Fruit fly (Drosophila melanogaster) whole organism, embryonic: ENCODE results near the gene CG4461.

ENCODE experiments used
- CG10462 ChIP-seq: fragments of 200-800 bp; sonication (Bioruptor generic); optimal IDR thresholded peaks from 2 replicates; lab custom pipeline; 2016; ENCODE audit warnings: missing biosample characterization, missing genetic modification characterization
- CG12071 ChIP-seq: fragments of 200-800 bp; sonication (Bioruptor generic); optimal IDR thresholded peaks from 3 replicates; lab custom pipeline; 2018; ENCODE audit warnings: missing biosample characterization, mild to moderate bottlenecking, missing genetic modification characterization
- CG12155 ChIP-seq: fragments of 200-800 bp; sonication (Bioruptor generic); optimal IDR thresholded peaks from 3 replicates; lab custom pipeline; 2016; ENCODE audit warnings: missing biosample characterization, missing genetic modification characterization
- CG13296 ChIP-seq: fragments of 200-800 bp; sonication (Bioruptor generic); optimal IDR thresholded peaks from 3 replicates; lab custom pipeline; 2018; ENCODE audit warnings: missing biosample characterization, mild to moderate bottlenecking, missing genetic modification characterization
- CG13624 ChIP-seq: fragments of 200-800 bp; sonication (Bioruptor generic); optimal IDR thresholded peaks from 2 replicates; lab custom pipeline; 2016; ENCODE audit warnings: missing biosample characterization, missing genetic modification characterization
- CG14014 ChIP-seq: fragments of 200-800 bp; sonication (Bioruptor generic); IDR thresholded peaks from 2 replicates; pipeline ENCODE4 v1.3.6; 2022; ENCODE audit warnings: missing biosample characterization, missing genetic modification characterization
- CG2116 ChIP-seq: fragments of 200-800 bp; sonication (Bioruptor generic); optimal IDR thresholded peaks from 3 replicates; lab custom pipeline; 2018; ENCODE audit warnings: missing biosample characterization, mild to moderate bottlenecking, missing genetic modification characterization
- CG2712 ChIP-seq: fragments of 200-800 bp; optimal IDR thresholded peaks from 3 replicates; lab custom pipeline; 2019; ENCODE audit warnings: missing biosample characterization, mild to moderate bottlenecking, missing genetic modification characterization, moderate library complexity
- CG2875 ChIP-seq: fragments of 200-800 bp; sonication (Bioruptor generic); optimal IDR thresholded peaks from 2 replicates; lab custom pipeline; 2017; ENCODE audit warnings: missing biosample characterization, mild to moderate bottlenecking, missing genetic modification characterization, missing genetic modification reagents
- CG30020 ChIP-seq: fragments of 200-800 bp; optimal IDR thresholded peaks from 2 replicates; lab custom pipeline; 2019; ENCODE audit warnings: missing biosample characterization, mild to moderate bottlenecking, missing genetic modification characterization, moderate library complexity
- CG4282 ChIP-seq: fragments of 200-800 bp; sonication (Bioruptor generic); optimal IDR thresholded peaks from 2 replicates; lab custom pipeline; 2016; ENCODE audit warnings: missing biosample characterization, missing genetic modification characterization
- CG4404 ChIP-seq: fragments of 200-800 bp; sonication (Bioruptor generic); IDR thresholded peaks from 2 replicates; pipeline ENCODE4 v1.3.6; 2022; ENCODE audit warnings: missing biosample characterization, missing genetic modification characterization
- CG4617 ChIP-seq: fragments of 200-800 bp; sonication (Bioruptor generic); optimal IDR thresholded peaks from 3 replicates; lab custom pipeline; 2016; ENCODE audit warnings: missing biosample characterization, missing genetic modification characterization, borderline replicate concordance
- CG6175 ChIP-seq: fragments of 200-800 bp; sonication (Bioruptor generic); IDR thresholded peaks from 3 replicates; pipeline ENCODE4 v1.3.6; 2022; ENCODE audit warnings: missing biosample characterization, missing genetic modification characterization
- CG6854 ChIP-seq: fragments of 200-800 bp; sonication (Bioruptor generic); optimal IDR thresholded peaks from 3 replicates; lab custom pipeline; 2017; ENCODE audit warnings: missing biosample characterization, mild to moderate bottlenecking, missing genetic modification characterization
- CG7745 ChIP-seq: fragments of 200-800 bp; sonication (Bioruptor generic); optimal IDR thresholded peaks from 2 replicates; lab custom pipeline; 2018; ENCODE audit warnings: missing biosample characterization, mild to moderate bottlenecking, missing genetic modification characterization, moderate library complexity
- CG8089 ChIP-seq: fragments of 200-800 bp; sonication (Bioruptor generic); optimal IDR thresholded peaks from 3 replicates; lab custom pipeline; 2016; ENCODE audit warnings: missing biosample characterization, missing genetic modification characterization
- CG8359 ChIP-seq: fragments of 200-800 bp; sonication (Bioruptor generic); optimal IDR thresholded peaks from 2 replicates; lab custom pipeline; 2017; ENCODE audit warnings: missing biosample characterization, mild to moderate bottlenecking, missing genetic modification characterization, borderline replicate concordance
- CHES-1-like ChIP-seq: fragments of 200-800 bp; sonication (Bioruptor generic); optimal IDR thresholded peaks from 2 replicates; lab custom pipeline; 2016; ENCODE audit warnings: missing biosample characterization, missing genetic modification characterization
- Chrac-16 ChIP-seq: fragments of 200-800 bp; sonication (Bioruptor generic); optimal IDR thresholded peaks from 3 replicates; lab custom pipeline; 2016; ENCODE audit warnings: missing biosample characterization, missing genetic modification characterization
- Dip3 ChIP-seq: fragments of 200-800 bp; sonication (Bioruptor generic); optimal IDR thresholded peaks from 3 replicates; lab custom pipeline; 2016; ENCODE audit warnings: missing biosample characterization, missing genetic modification characterization
- Drgx ChIP-seq: fragments of 200-800 bp; sonication (Bioruptor generic); IDR thresholded peaks from 2 replicates; pipeline ENCODE4 v1.3.6; 2022; ENCODE audit warnings: missing biosample characterization, missing genetic modification characterization
- Fer2 ChIP-seq: fragments of 200-800 bp; sonication (Bioruptor generic); optimal IDR thresholded peaks from 2 replicates; lab custom pipeline; 2018; ENCODE audit warnings: missing biosample characterization, mild to moderate bottlenecking, missing genetic modification characterization, moderate library complexity
- H15 ChIP-seq: fragments of 200-800 bp; sonication (Bioruptor generic); IDR thresholded peaks from 3 replicates; pipeline ENCODE4 v1.3.6; 2022; ENCODE audit warnings: missing biosample characterization, missing genetic modification characterization
- Hmr ChIP-seq: fragments of 200-800 bp; sonication (Bioruptor generic); optimal IDR thresholded peaks from 3 replicates; lab custom pipeline; 2017; ENCODE audit warnings: mild to moderate bottlenecking, missing biosample characterization, missing genetic modification reagents, missing genetic modification characterization
- Lim3 ChIP-seq: fragments of 200-800 bp; sonication (Bioruptor generic); IDR thresholded peaks from 2 replicates; pipeline ENCODE4 v1.3.6; 2022; ENCODE audit warnings: missing biosample characterization, missing genetic modification characterization
- MESR4 ChIP-seq: fragments of 200-800 bp; sonication (Bioruptor generic); optimal IDR thresholded peaks from 2 replicates; lab custom pipeline; 2018; ENCODE audit warnings: missing biosample characterization, mild to moderate bottlenecking, missing genetic modification characterization, moderate library complexity
- Nf-YA ChIP-seq: fragments of 200-800 bp; sonication (Bioruptor generic); IDR thresholded peaks from 2 replicates; pipeline ENCODE4 v1.3.6; 2022; ENCODE audit warnings: missing biosample characterization, missing genetic modification characterization
- Optix ChIP-seq: fragments of 200-800 bp; sonication (Bioruptor generic); IDR thresholded peaks from 3 replicates; pipeline ENCODE4 v1.3.6; 2022; ENCODE audit warnings: missing biosample characterization, missing genetic modification characterization
- Sin3A ChIP-seq: fragments of >200 bp; optimal IDR thresholded peaks from 2 replicates; lab custom pipeline; 2018
- Ssrp ChIP-seq: fragments of 200-800 bp; sonication (Bioruptor generic); optimal IDR thresholded peaks from 2 replicates; lab custom pipeline; 2018; ENCODE audit warnings: missing biosample characterization, mild to moderate bottlenecking, missing genetic modification characterization, moderate library complexity
- Xbp1 ChIP-seq: fragments of 200-800 bp; sonication (Bioruptor generic); optimal IDR thresholded peaks from 3 replicates; lab custom pipeline; 2016; ENCODE audit warnings: missing biosample characterization, mild to moderate bottlenecking, missing genetic modification characterization
- YL-1 ChIP-seq: fragments of 200-800 bp; sonication (Bioruptor generic); optimal IDR thresholded peaks from 3 replicates; lab custom pipeline; 2017; ENCODE audit warnings: missing biosample characterization, mild to moderate bottlenecking, missing genetic modification characterization
- ap ChIP-seq: fragments of 200-800 bp; sonication (Bioruptor generic); IDR thresholded peaks from 2 replicates; pipeline ENCODE4 v1.3.6; 2022; ENCODE audit warnings: missing biosample characterization, missing genetic modification characterization
- bsh ChIP-seq, 2 experiments: fragments of 200-800 bp; sonication (Bioruptor generic); optimal IDR thresholded peaks; 2 replicates each; lab custom pipeline; 2017 to 2018; ENCODE audit warnings: mild to moderate bottlenecking in 2 of 2, missing biosample characterization in 2 of 2, missing genetic modification characterization in 2 of 2, moderate library complexity in 1 of 2
- cato ChIP-seq: fragments of 200-800 bp; sonication (Bioruptor generic); optimal IDR thresholded peaks from 2 replicates; lab custom pipeline; 2016; ENCODE audit warnings: missing biosample characterization, missing genetic modification characterization, borderline replicate concordance
- dati ChIP-seq: fragments of 200-800 bp; sonication (Bioruptor generic); IDR thresholded peaks from 2 replicates; pipeline ENCODE4 v1.3.6; 2022; ENCODE audit warnings: missing biosample characterization, missing genetic modification characterization
- dpn ChIP-seq, 2 experiments: fragments of 200-800 bp; sonication (Bioruptor generic); optimal IDR thresholded peaks; 3 replicates each; lab custom pipeline; 2016; ENCODE audit warnings: missing biosample characterization in 2 of 2, missing genetic modification characterization in 2 of 2
- dysf ChIP-seq: fragments of 200-800 bp; sonication (Bioruptor generic); IDR thresholded peaks from 3 replicates; pipeline ENCODE4 v1.3.6; 2022; ENCODE audit warnings: missing biosample characterization, missing genetic modification characterization
- ems ChIP-seq: fragments of 200-800 bp; sonication (Bioruptor generic); optimal IDR thresholded peaks from 3 replicates; lab custom pipeline; 2016; ENCODE audit warnings: missing biosample characterization, missing genetic modification characterization
- gfzf ChIP-seq: fragments of 200-800 bp; sonication (Bioruptor generic); optimal IDR thresholded peaks from 2 replicates; lab custom pipeline; 2016; ENCODE audit warnings: missing biosample characterization, mild to moderate bottlenecking, missing genetic modification characterization, moderate library complexity
- gsb-n ChIP-seq: fragments of 200-800 bp; sonication (Bioruptor generic); optimal IDR thresholded peaks from 3 replicates; lab custom pipeline; 2018; ENCODE audit warnings: missing biosample characterization, mild to moderate bottlenecking, missing genetic modification characterization
- kah ChIP-seq: fragments of 200-800 bp; sonication (Bioruptor generic); optimal IDR thresholded peaks from 2 replicates; lab custom pipeline; 2018; ENCODE audit warnings: missing biosample characterization, mild to moderate bottlenecking, missing genetic modification characterization
- lab ChIP-seq: fragments of 200-800 bp; sonication (Bioruptor generic); optimal IDR thresholded peaks from 3 replicates; lab custom pipeline; 2017; ENCODE audit warnings: missing biosample characterization, missing genetic modification characterization, mild to moderate bottlenecking, moderate library complexity, missing genetic modification reagents
- mirr ChIP-seq: fragments of 200-800 bp; sonication (Bioruptor generic); optimal IDR thresholded peaks from 3 replicates; lab custom pipeline; 2018; ENCODE audit warnings: missing biosample characterization, mild to moderate bottlenecking, missing genetic modification characterization
- p53 ChIP-seq: fragments of 200-800 bp; sonication (Bioruptor generic); optimal IDR thresholded peaks from 2 replicates; lab custom pipeline; 2016; ENCODE audit warnings: missing biosample characterization, missing genetic modification characterization
- pb ChIP-seq: fragments of 200-800 bp; sonication (Bioruptor generic); optimal IDR thresholded peaks from 3 replicates; lab custom pipeline; 2016; ENCODE audit warnings: missing biosample characterization, missing genetic modification characterization
- phol ChIP-seq: fragments of 200-800 bp; sonication (Bioruptor generic); optimal IDR thresholded peaks from 3 replicates; lab custom pipeline; 2018; ENCODE audit warnings: missing biosample characterization, mild to moderate bottlenecking, missing genetic modification characterization, moderate library complexity
- sens-2 ChIP-seq: fragments of 200-800 bp; sonication (Bioruptor generic); IDR thresholded peaks from 2 replicates; pipeline ENCODE4 v1.3.6; 2022; ENCODE audit warnings: missing biosample characterization, missing genetic modification characterization
- sqz ChIP-seq: fragments of 200-800 bp; sonication (Bioruptor generic); optimal IDR thresholded peaks from 3 replicates; lab custom pipeline; 2018; ENCODE audit warnings: missing biosample characterization, mild to moderate bottlenecking, missing genetic modification characterization
- trem ChIP-seq: fragments of 200-800 bp; optimal IDR thresholded peaks from 3 replicates; lab custom pipeline; 2019; ENCODE audit warnings: missing biosample characterization, mild to moderate bottlenecking, missing genetic modification characterization, moderate library complexity
- vnd ChIP-seq: fragments of 200-800 bp; sonication (Bioruptor generic); IDR thresholded peaks from 3 replicates; pipeline ENCODE4 v1.3.6; 2022; ENCODE audit warnings: missing biosample characterization, missing genetic modification characterization; ENCODE audit not compliant: partially characterized antibody

CG4461 gene

dm6 chr3L:9367431-9367867 is 7.8 kb upstream of the CG4461 start (continued):
- TF ChIP-seq sens-2: no peak
- no peak for TF ChIP-seq Sin3A
- no peak for TF ChIP-seq phol (tag; lab: Kevin White, UChicago)
- no peak for TF ChIP-seq dati (GFP tag; lab: Robert Waterston, UW)
- peak; percentile 41 for TF ChIP-seq sqz (GFP tag; lab: Kevin White, UChicago)
- TF ChIP-seq bsh (GFP tag; optimal IDR thresholded peaks at IDR 0.05; lab: Kevin White, UChicago): peak in 1 of 2 experiments; percentile 81
- TF ChIP-seq kah (GFP tag; lab: Kevin White, UChicago): peak; percentile 5
- TF ChIP-seq gsb-n (tag; lab: Kevin White, UChicago): no peak
- no peak for TF ChIP-seq CG12071 (GFP tag; lab: Kevin White, UChicago)
- TF ChIP-seq CG6854 (GFP tag; lab: Kevin White, UChicago): no peak
- no peak for TF ChIP-seq CG13296 (GFP tag; lab: Kevin White, UChicago)
- no peak for TF ChIP-seq CG12155
- no peak for TF ChIP-seq Nf-YA (GFP tag; lab: Robert Waterston, UW)
- no peak for TF ChIP-seq CG6175 (GFP tag; lab: Robert Waterston, UW)
- TF ChIP-seq Optix (GFP tag; lab: Robert Waterston, UW): no peak
- TF ChIP-seq CG8089: no peak
- peak; percentile 44 for TF ChIP-seq CG13624 (GFP tag; lab: Kevin White, UChicago)
- no peak for TF ChIP-seq CG4404
- no peak for TF ChIP-seq pb (GFP tag; lab: Kevin White, UChicago)
- peak; percentile 51; the same call in 1 of the 2 replicates for TF ChIP-seq Drgx
- no peak for TF ChIP-seq ems (GFP tag; lab: Kevin White, UChicago)
- TF ChIP-seq CG4617: peak; percentile 25
- TF ChIP-seq Chrac-16 (GFP tag; lab: Kevin White, UChicago): no peak
- TF ChIP-seq Fer2 (tag; lab: Kevin White, UChicago): no peak
- peak; percentile 53 for TF ChIP-seq CHES-1-like
- TF ChIP-seq CG2875 (GFP tag; lab: Kevin White, UChicago): no peak
- TF ChIP-seq gfzf (GFP tag; lab: Kevin White, UChicago): no peak
- no peak for TF ChIP-seq Xbp1 (GFP tag; lab: Kevin White, UChicago)
- peak; percentile 65 for TF ChIP-seq MESR4 (GFP tag; lab: Kevin White, UChicago)
- TF ChIP-seq Ssrp (tag; lab: Kevin White, UChicago): no peak
- TF ChIP-seq CG2712: no peak
- TF ChIP-seq mirr (GFP tag; lab: Kevin White, UChicago): no peak
- TF ChIP-seq CG14014 (GFP tag; lab: Robert Waterston, UW): no peak
- no peak for TF ChIP-seq CG10462 (GFP tag; lab: Kevin White, UChicago)
- TF ChIP-seq CG2116: no peak
- no peak for TF ChIP-seq CG30020 (tag; lab: Kevin White, UChicago)
- no peak for TF ChIP-seq dpn (GFP tag; optimal IDR thresholded peaks at IDR 0.05; lab: Kevin White, UChicago)
- no peak for TF ChIP-seq dysf (GFP tag; lab: Robert Waterston, UW)
- no peak for TF ChIP-seq CG8359 (GFP tag; lab: Kevin White, UChicago)
- peak; percentile 31 for TF ChIP-seq YL-1 (GFP tag; lab: Kevin White, UChicago)
- TF ChIP-seq cato (GFP tag; lab: Kevin White, UChicago): no peak
- no peak for TF ChIP-seq ap (GFP tag; lab: Robert Waterston, UW)
- no peak for TF ChIP-seq Dip3
- no peak for TF ChIP-seq CG4282 (GFP tag; lab: Kevin White, UChicago)
- no peak for TF ChIP-seq lab (GFP tag; lab: Kevin White, UChicago)
- TF ChIP-seq CG7745 (tag; lab: Kevin White, UChicago): no peak
- TF ChIP-seq p53 (GFP tag; lab: Kevin White, UChicago): no peak
- TF ChIP-seq Lim3 (GFP tag; lab: Robert Waterston, UW): no peak
- no peak for TF ChIP-seq H15 (GFP tag; lab: Robert Waterston, UW)
- TF ChIP-seq vnd: no peak
- TF ChIP-seq trem (tag; lab: Kevin White, UChicago): no peak
- no peak for TF ChIP-seq Hmr (GFP tag; lab: Kevin White, UChicago)
